Worm (Caenorhabditis elegans): ENCODE data around the gene srw-143.

- TF ChIP-seq nfya-2 (GFP tag; IDR thresholded peaks at IDR 0.05) (no peak), Y67H2A.10 (GFP tag; conservative IDR thresholded peaks at IDR 0.05) (no peak), egl-44 (GFP tag; IDR thresholded peaks at IDR 0.05) (no peak), hlh-26 (GFP tag; conservative IDR thresholded peaks at IDR 0.05) (no peak)
Observed at ce11 chrV:2934075-2934474, 7.2 kb downstream of the srw-143 start, which contains the start of gene srh-247.

Measured in whole organism, young adult.